Worm (Caenorhabditis elegans) whole organism, midembryonic: Measurements from ENCODE around the gene C33C12.11.

ENCODE experiments used
- T22C8.4 ChIP-seq: fragments of 200-800 bp; sonication (Bioruptor generic); IDR thresholded peaks from 2 replicates; pipeline ENCODE4 v1.3.6; 2022; ENCODE audit warnings: missing genetic modification characterization, missing compliant biosample characterization
- cog-1 ChIP-seq: sonication (generic microtip); optimal IDR thresholded peaks from 2 replicates; lab custom pipeline; 2016; ENCODE audit warnings: missing genetic modification characterization, missing compliant biosample characterization
- med-1 ChIP-seq: sonication (generic microtip); optimal IDR thresholded peaks from 2 replicates; lab custom pipeline; 2017; ENCODE audit warnings: missing genetic modification characterization, mild to moderate bottlenecking, missing compliant biosample characterization, antibody characterized with exemption, missing genetic modification reagents; ENCODE audit not compliant: insufficient read depth

DNA sequence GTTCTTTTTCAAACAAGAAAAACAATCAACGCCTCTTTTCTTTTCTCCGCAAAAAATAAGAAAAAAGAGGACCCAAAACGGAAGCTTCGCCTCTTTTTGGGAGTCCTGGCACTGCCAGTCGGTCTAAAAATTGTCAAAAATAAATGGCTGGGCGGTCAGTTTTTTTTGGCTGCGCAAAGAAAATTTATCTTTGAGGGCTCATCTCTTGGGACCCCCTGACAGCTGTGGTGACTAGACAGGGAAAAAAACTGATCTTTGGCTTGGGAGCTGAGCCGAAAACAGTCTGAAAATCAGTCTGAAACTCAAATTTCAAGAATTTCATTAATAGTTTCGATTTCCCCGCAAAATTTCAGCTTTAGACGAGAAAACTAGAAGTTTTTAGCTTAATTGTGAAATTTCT, 26.9 kb upstream of the C33C12.11 start:
- no peak for TF ChIP-seq cog-1
- no peak for TF ChIP-seq med-1
- no peak for TF ChIP-seq T22C8.4 (GFP tag; lab: Robert Waterston, UW)
